Worm (Caenorhabditis elegans) whole organism, late embryonic: ENCODE results near the gene Y42A5A.5.
A peak's percentile ranks its signal among the peaks of the same experiment; 100 is the strongest.

Experiments used
- C08G9.2 ChIP-seq: sonication (generic microtip); optimal IDR thresholded peaks from 2 replicates; lab custom pipeline; 2016; ENCODE audit warnings: mild to moderate bottlenecking, missing genetic modification characterization, moderate library complexity, missing compliant biosample characterization
- C38D4.7 ChIP-seq: fragments of 200-800 bp; sonication (Bioruptor generic); optimal IDR thresholded peaks from 2 replicates; lab custom pipeline; 2018; ENCODE audit warnings: mild to moderate bottlenecking, missing genetic modification characterization, moderate library complexity, missing compliant biosample characterization
- T23F11.4 ChIP-seq: fragments of 200-800 bp; sonication (Bioruptor generic); optimal IDR thresholded peaks from 2 replicates; lab custom pipeline; 2018; ENCODE audit warnings: mild to moderate bottlenecking, missing genetic modification characterization, missing compliant biosample characterization
- Y22D7AL.16 ChIP-seq: sonication (generic microtip); optimal IDR thresholded peaks from 2 replicates; lab custom pipeline; 2016; ENCODE audit warnings: missing genetic modification characterization, missing compliant biosample characterization
- ceh-14 ChIP-seq: sonication (generic microtip); optimal IDR thresholded peaks from 2 replicates; lab custom pipeline; 2016; ENCODE audit warnings: missing genotype, missing genetic modification characterization, missing compliant biosample characterization
- ceh-18 ChIP-seq: sonication (generic microtip); optimal IDR thresholded peaks from 2 replicates; lab custom pipeline; 2016; ENCODE audit warnings: missing genetic modification characterization, missing compliant biosample characterization
- ceh-2 ChIP-seq: sonication (generic microtip); optimal IDR thresholded peaks from 2 replicates; lab custom pipeline; 2016; ENCODE audit warnings: missing genotype, missing genetic modification characterization, missing compliant biosample characterization
- ceh-24 ChIP-seq: sonication (generic microtip); optimal IDR thresholded peaks from 2 replicates; lab custom pipeline; 2016; ENCODE audit warnings: mild to moderate bottlenecking, missing genetic modification characterization, missing compliant biosample characterization
- ceh-34 ChIP-seq: sonication (generic microtip); optimal IDR thresholded peaks from 2 replicates; lab custom pipeline; 2016; ENCODE audit warnings: mild to moderate bottlenecking, missing genetic modification characterization, missing compliant biosample characterization
- ceh-45 ChIP-seq: fragments of 200-800 bp; sonication (Bioruptor generic); IDR thresholded peaks from 2 replicates; pipeline ENCODE4 v1.3.6; 2022; ENCODE audit warnings: missing genetic modification reagents, missing genetic modification characterization, missing compliant biosample characterization
- dve-1 ChIP-seq: sonication (generic microtip); optimal IDR thresholded peaks from 2 replicates; lab custom pipeline; 2017; ENCODE audit warnings: antibody characterized with exemption, mild to moderate bottlenecking, missing genetic modification characterization, missing compliant biosample characterization
- elt-2 ChIP-seq: sonication (generic microtip); optimal IDR thresholded peaks from 2 replicates; lab custom pipeline; 2016; ENCODE audit warnings: missing genetic modification reagents, missing genetic modification characterization, missing compliant biosample characterization
- elt-4 ChIP-seq: sonication (generic microtip); optimal IDR thresholded peaks from 2 replicates; lab custom pipeline; 2016; ENCODE audit warnings: missing genetic modification characterization, missing compliant biosample characterization
- ets-4 ChIP-seq: sonication (generic microtip); optimal IDR thresholded peaks from 2 replicates; lab custom pipeline; 2016; ENCODE audit warnings: missing genetic modification characterization, missing compliant biosample characterization
- eyg-1 ChIP-seq: sonication (generic microtip); optimal IDR thresholded peaks from 2 replicates; lab custom pipeline; 2016; ENCODE audit warnings: missing genotype, missing genetic modification characterization, missing compliant biosample characterization
- fkh-10 ChIP-seq: fragments of 150-350 bp; optimal IDR thresholded peaks from 2 replicates; lab custom pipeline; 2014; ENCODE audit warnings: missing biosample characterization, missing genetic modification reagents, missing genetic modification characterization
- fkh-6 ChIP-seq: sonication (generic microtip); optimal IDR thresholded peaks from 2 replicates; lab custom pipeline; 2016; ENCODE audit warnings: missing genetic modification characterization, missing compliant biosample characterization
- hlh-15 ChIP-seq: sonication (generic microtip); optimal IDR thresholded peaks from 2 replicates; lab custom pipeline; 2016; ENCODE audit warnings: missing genetic modification characterization, missing compliant biosample characterization
- hlh-30 ChIP-seq: sonication (generic microtip); optimal IDR thresholded peaks from 2 replicates; lab custom pipeline; 2017; ENCODE audit warnings: antibody characterized with exemption, missing genetic modification characterization, missing compliant biosample characterization; ENCODE audit not compliant: insufficient read depth
- hlh-6 ChIP-seq: sonication (generic microtip); optimal IDR thresholded peaks from 2 replicates; lab custom pipeline; 2016; ENCODE audit warnings: missing genotype, missing genetic modification characterization, missing compliant biosample characterization
- hlh-8 ChIP-seq: sonication (generic microtip); optimal IDR thresholded peaks from 2 replicates; lab custom pipeline; 2016; ENCODE audit warnings: missing genotype, missing genetic modification characterization, missing compliant biosample characterization
- lim-6 ChIP-seq: sonication (generic microtip); optimal IDR thresholded peaks from 2 replicates; lab custom pipeline; 2016; ENCODE audit warnings: missing genetic modification characterization, missing compliant biosample characterization
- madf-2 ChIP-seq: sonication (generic microtip); optimal IDR thresholded peaks from 2 replicates; lab custom pipeline; 2017; ENCODE audit warnings: missing genetic modification characterization, missing compliant biosample characterization
- nfya-1 ChIP-seq: sonication (generic microtip); optimal IDR thresholded peaks from 2 replicates; lab custom pipeline; 2017; ENCODE audit warnings: missing genetic modification characterization, mild to moderate bottlenecking, missing compliant biosample characterization, antibody characterized with exemption, moderate library complexity
- nhr-11 ChIP-seq: fragments of 150-350 bp; optimal IDR thresholded peaks from 2 replicates; lab custom pipeline; 2014; ENCODE audit warnings: missing biosample characterization, missing genetic modification characterization
- nhr-232 ChIP-seq: sonication (generic microtip); optimal IDR thresholded peaks from 2 replicates; lab custom pipeline; 2016; ENCODE audit warnings: missing genetic modification characterization, missing compliant biosample characterization
- npax-4 ChIP-seq: sonication (generic microtip); optimal IDR thresholded peaks from 2 replicates; lab custom pipeline; 2016; ENCODE audit warnings: missing genetic modification characterization, missing compliant biosample characterization
- odd-2 ChIP-seq: sonication (generic microtip); optimal IDR thresholded peaks from 2 replicates; lab custom pipeline; 2017; ENCODE audit warnings: antibody characterized with exemption, mild to moderate bottlenecking, missing genetic modification characterization, missing compliant biosample characterization
- pag-3 ChIP-seq: sonication (generic microtip); optimal IDR thresholded peaks from 2 replicates; lab custom pipeline; 2016; ENCODE audit warnings: missing compliant biosample characterization, missing genetic modification characterization, borderline replicate concordance
- pat-9 ChIP-seq: fragments of 200-800 bp; sonication (Bioruptor generic); optimal IDR thresholded peaks from 2 replicates; lab custom pipeline; 2018; ENCODE audit warnings: mild to moderate bottlenecking, missing genetic modification characterization, moderate library complexity, missing compliant biosample characterization
- pha-2 ChIP-seq: sonication (generic microtip); optimal IDR thresholded peaks from 2 replicates; lab custom pipeline; 2017; ENCODE audit warnings: mild to moderate bottlenecking, missing genetic modification characterization, missing compliant biosample characterization
- pha-4 ChIP-seq: fragments of 150-350 bp; optimal IDR thresholded peaks from 2 replicates; lab custom pipeline; 2018; ENCODE audit warnings: missing biosample characterization, missing genetic modification reagents, missing genetic modification characterization
- pqm-1 ChIP-seq: sonication (generic microtip); optimal IDR thresholded peaks from 2 replicates; lab custom pipeline; 2016; ENCODE audit warnings: missing genetic modification characterization, missing compliant biosample characterization
- ref-2 ChIP-seq: sonication (generic microtip); optimal IDR thresholded peaks from 2 replicates; lab custom pipeline; 2016; ENCODE audit warnings: missing genetic modification characterization, missing compliant biosample characterization
- sdc-2 ChIP-seq: sonication (generic microtip); optimal IDR thresholded peaks from 2 replicates; lab custom pipeline; 2016; ENCODE audit warnings: missing genotype, missing genetic modification characterization, missing compliant biosample characterization
- sox-2 ChIP-seq: fragments of 200-800 bp; sonication (Bioruptor generic); IDR thresholded peaks from 2 replicates; pipeline ENCODE4 v1.3.6; 2022; ENCODE audit warnings: missing genetic modification reagents, missing genetic modification characterization, missing compliant biosample characterization
- sox-4 ChIP-seq: sonication (generic microtip); optimal IDR thresholded peaks from 2 replicates; lab custom pipeline; 2017; ENCODE audit warnings: mild to moderate bottlenecking, missing genetic modification characterization, inconsistent platforms, missing compliant biosample characterization
- syd-9 ChIP-seq: sonication (generic microtip); optimal IDR thresholded peaks from 2 replicates; lab custom pipeline; 2016; ENCODE audit warnings: mild to moderate bottlenecking, missing genetic modification characterization, moderate library complexity, missing compliant biosample characterization
- tbx-2 ChIP-seq: sonication (generic microtip); optimal IDR thresholded peaks from 2 replicates; lab custom pipeline; 2016; ENCODE audit warnings: missing genetic modification characterization, missing compliant biosample characterization
- tbx-7 ChIP-seq: sonication (generic microtip); optimal IDR thresholded peaks from 2 replicates; lab custom pipeline; 2016; ENCODE audit warnings: missing genotype, missing genetic modification characterization, missing compliant biosample characterization
- unc-3 ChIP-seq, 2 experiments: fragments of 200-800 bp in 1 of 2; sonication (Bioruptor generic) in 1 of 2; sonication (generic microtip) in 1 of 2; conservative IDR thresholded peaks in 1 of 2; optimal IDR thresholded peaks in 1 of 2; 2 replicates each; pipeline versions ENCODE4 v1.3.6 to Lab custom; 2016 to 2022; ENCODE audit warnings: missing compliant biosample characterization in 2 of 2, missing genetic modification characterization in 2 of 2, missing genetic modification reagents in 1 of 2
- unc-42 ChIP-seq: sonication (generic microtip); optimal IDR thresholded peaks from 2 replicates; lab custom pipeline; 2016; ENCODE audit warnings: missing genotype, missing genetic modification characterization, missing compliant biosample characterization
- zip-5 ChIP-seq: sonication (generic microtip); optimal IDR thresholded peaks from 2 replicates; lab custom pipeline; 2016; ENCODE audit warnings: missing genetic modification characterization, missing compliant biosample characterization

The Y42A5A.5 gene

DNA sequence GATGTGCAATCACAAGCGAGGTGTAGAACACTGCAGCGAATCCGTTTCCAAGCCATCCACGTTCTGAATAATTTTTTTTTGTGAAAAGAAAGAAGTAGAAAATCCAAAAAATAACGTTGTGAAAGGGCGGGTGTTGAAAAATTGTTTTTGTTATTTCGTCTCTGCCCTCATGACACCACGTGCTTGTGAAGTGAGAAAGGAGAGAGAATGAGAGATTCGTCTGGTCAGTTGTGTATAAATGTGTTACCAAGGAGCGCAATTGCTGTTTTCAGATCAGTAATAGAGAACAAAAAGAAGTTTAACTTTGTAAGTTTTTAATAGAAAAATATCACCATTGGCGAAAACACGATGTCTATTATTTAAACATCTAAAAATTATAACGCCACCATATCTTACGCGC, 11.7 kb upstream of the Y42A5A.5 start:
- TF ChIP-seq pha-4 (no peak), unc-42 (tag; lab: Kevin White, UChicago) (peak; percentile 77), sdc-2 (no peak), hlh-30 (tag; lab: Kevin White, UChicago) (peak; percentile 81)

DNA sequence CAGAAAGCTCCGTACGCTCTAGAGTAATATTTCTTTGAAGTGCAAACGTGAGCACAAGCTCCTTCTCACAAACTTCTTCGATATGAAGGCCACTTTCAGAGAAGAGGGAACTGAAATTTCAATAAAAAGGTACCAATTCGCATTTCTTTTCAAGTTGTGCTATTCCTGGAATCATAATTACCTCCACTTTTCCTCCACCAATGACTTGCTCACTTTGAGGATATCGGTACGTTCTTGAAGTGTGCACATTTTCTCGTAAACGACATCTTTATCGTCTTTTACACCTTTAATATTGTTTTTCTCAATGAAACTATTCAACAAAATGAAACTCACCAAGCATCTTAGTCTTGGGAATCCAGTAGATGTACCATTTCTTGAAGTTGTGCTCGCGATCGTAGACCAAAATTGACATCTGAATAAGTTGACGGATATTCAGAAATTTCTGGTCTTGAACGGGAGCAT, 9.8 kb upstream of the Y42A5A.5 start, which contains the start of gene scb-1:
TSS of gene scb-1 (minus strand) at position 412 of the 462 bp plus-strand sequence.
- TF ChIP-seq ref-2 (tag; lab: Kevin White, UChicago) (no peak), sox-2 (GFP tag; lab: Robert Waterston, UW) (no peak), madf-2 (tag; lab: Kevin White, UChicago) (no peak), C08G9.2 (tag; lab: Kevin White, UChicago) (no peak)

DNA sequence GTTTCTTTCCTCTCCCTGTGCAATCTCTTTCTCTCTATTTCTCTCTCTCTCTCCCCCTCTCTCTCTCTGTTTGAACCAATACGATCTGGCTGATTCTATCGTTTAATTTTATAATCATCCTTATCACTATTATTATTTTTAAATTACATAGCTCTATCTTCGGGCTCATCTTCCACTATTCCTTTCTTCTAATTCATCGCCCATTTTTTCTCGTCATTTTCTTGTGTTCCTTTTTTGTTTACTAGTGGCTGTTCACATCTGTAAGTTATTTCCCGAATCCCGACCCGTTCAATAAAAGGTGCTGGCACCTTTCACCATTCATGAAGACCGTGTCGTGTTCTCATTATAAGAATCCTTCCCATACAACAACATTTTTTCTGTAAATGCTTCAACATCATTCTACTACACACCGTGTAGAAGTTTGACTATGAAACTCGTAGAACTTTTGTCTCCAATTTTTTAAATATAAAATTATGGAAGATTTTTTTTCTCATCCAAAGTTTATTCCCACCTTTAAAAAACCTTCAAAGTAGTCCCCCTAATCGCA, 8.7 kb upstream of the Y42A5A.5 start:
- no peak for TF ChIP-seq ceh-45 (GFP tag; lab: Robert Waterston, UW)
- TF ChIP-seq T23F11.4 (GFP tag; lab: Kevin White, UChicago): no peak
- TF ChIP-seq nhr-11 (tag; lab: Kevin White, UChicago): no peak
- no peak for TF ChIP-seq hlh-6 (tag; lab: Kevin White, UChicago)
- TF ChIP-seq ceh-24: no peak
- TF ChIP-seq Y22D7AL.16 (tag; lab: Kevin White, UChicago): no peak
- TF ChIP-seq lim-6 (tag; lab: Kevin White, UChicago): no peak
- TF ChIP-seq pha-4: no peak
- no peak for TF ChIP-seq npax-4 (tag; lab: Kevin White, UChicago)
- TF ChIP-seq hlh-30 (tag; lab: Kevin White, UChicago): no peak
- no peak for TF ChIP-seq fkh-10
- no peak for TF ChIP-seq nfya-1 (tag; lab: Kevin White, UChicago)
- no peak for TF ChIP-seq sox-4
- no peak for TF ChIP-seq hlh-15
- no peak for TF ChIP-seq eyg-1 (tag; lab: Kevin White, UChicago)
- TF ChIP-seq unc-3 (GFP tag; conservative IDR thresholded peaks at IDR 0.05; lab: Robert Waterston, UW): no peak
- no peak for TF ChIP-seq unc-3 (tag; optimal IDR thresholded peaks at IDR 0.05; lab: Kevin White, UChicago)
- no peak for TF ChIP-seq syd-9 (tag; lab: Kevin White, UChicago)
- no peak for TF ChIP-seq ceh-34 (tag; lab: Kevin White, UChicago)

DNA sequence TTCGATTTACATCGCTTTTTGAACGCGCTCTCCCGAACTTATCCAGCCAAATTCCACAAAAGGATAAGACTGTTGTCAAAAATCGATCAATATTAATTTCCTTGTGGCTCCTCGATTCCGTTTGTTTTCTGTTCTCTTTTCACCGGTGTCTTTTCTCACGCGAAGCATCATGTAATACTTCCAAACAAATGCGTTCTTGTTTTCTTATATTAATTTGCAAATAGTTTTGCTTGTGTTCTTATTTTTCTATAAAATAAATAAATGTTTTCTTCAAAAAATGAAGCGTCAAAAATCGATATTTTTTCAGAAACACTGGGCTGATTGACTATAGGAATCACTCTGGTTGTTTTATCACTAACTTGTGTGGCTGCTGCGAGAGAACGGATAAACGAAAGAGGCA, 4.1 kb upstream of the Y42A5A.5 start, which contains the start of gene math-33:
TSS of gene math-33 (plus strand) at position 301 of the 400 bp plus-strand sequence.
- no peak for TF ChIP-seq hlh-15
- no peak for TF ChIP-seq nhr-232 (tag; lab: Kevin White, UChicago)
- no peak for TF ChIP-seq C38D4.7
- TF ChIP-seq tbx-7 (tag; lab: Kevin White, UChicago): no peak
- TF ChIP-seq zip-5: no peak
- TF ChIP-seq madf-2 (tag; lab: Kevin White, UChicago): no peak

DNA sequence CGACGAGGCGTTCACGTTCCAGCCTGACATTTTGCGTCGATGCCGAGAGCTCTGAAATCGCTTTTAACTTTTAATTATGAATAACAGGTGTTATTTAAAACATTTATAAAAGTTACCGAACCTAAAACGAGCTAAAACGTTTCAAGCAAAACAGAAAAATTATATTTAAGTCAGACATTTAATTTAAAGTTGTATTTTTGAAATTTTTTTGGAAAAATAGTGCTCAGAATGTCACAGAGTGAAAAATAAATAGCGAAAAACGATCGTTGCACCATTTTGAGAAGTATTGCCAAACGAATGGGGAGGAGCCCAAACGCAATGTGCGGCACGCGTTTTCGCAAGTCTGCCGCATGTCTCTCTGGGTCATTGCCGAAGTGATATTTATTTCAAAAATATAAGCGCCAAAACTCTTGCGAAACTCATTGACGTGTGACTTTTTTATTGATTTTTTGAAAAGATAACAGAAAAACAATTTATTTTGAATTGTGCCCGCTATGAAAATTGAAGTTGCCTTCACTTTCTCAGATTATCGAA, 3.6 kb upstream of the Y42A5A.5 start, which contains the start of gene erfa-3:
TSS of gene erfa-3 (minus strand) at position 51 of the 534 bp plus-strand sequence.
- TF ChIP-seq elt-4 (tag; lab: Kevin White, UChicago) (no peak), ceh-18 (tag; lab: Kevin White, UChicago) (peak; percentile 52), elt-2 (tag; lab: Kevin White, UChicago) (peak; percentile 90), ets-4 (tag; lab: Kevin White, UChicago) (peak; percentile 31), zip-5 (peak; percentile 37), dve-1 (tag; lab: Kevin White, UChicago) (no peak), madf-2 (tag; lab: Kevin White, UChicago) (peak; percentile 67), ceh-14 (tag; lab: Kevin White, UChicago) (peak; percentile 91), fkh-6 (tag; lab: Kevin White, UChicago) (peak; percentile 73), pqm-1 (tag; lab: Kevin White, UChicago) (no peak), hlh-8 (tag; lab: Kevin White, UChicago) (peak; percentile 68), lim-6 (tag; lab: Kevin White, UChicago) (peak; percentile 49), odd-2 (tag; lab: Kevin White, UChicago) (peak; percentile 68), hlh-6 (tag; lab: Kevin White, UChicago) (peak; percentile 72), nhr-232 (tag; lab: Kevin White, UChicago) (peak; percentile 62), ceh-2 (peak; percentile 65), tbx-2 (tag; lab: Kevin White, UChicago) (peak; percentile 88), ceh-34 (tag; lab: Kevin White, UChicago) (peak; percentile 84), pat-9 (tag; lab: Kevin White, UChicago) (peak; percentile 75), tbx-7 (tag; lab: Kevin White, UChicago) (peak; percentile 44), pha-2 (tag; lab: Kevin White, UChicago) (peak; percentile 85), pag-3 (no peak)
